Worm (Caenorhabditis elegans) whole organism, L4/young adult: Measurements from ENCODE around the gene plr-1.

ENCODE experiments used
- W03F9.2 ChIP-seq: fragments of 150-350 bp; optimal IDR thresholded peaks from 2 replicates; lab custom pipeline; 2014; ENCODE audit warnings: missing biosample characterization, missing genetic modification characterization
- dao-5 ChIP-seq: sonication (generic microtip); optimal IDR thresholded peaks from 2 replicates; lab custom pipeline; 2016; ENCODE audit warnings: missing genotype, missing genetic modification characterization, moderate library complexity, missing compliant biosample characterization
- him-1 ChIP-seq: sonication (generic microtip); optimal IDR thresholded peaks from 2 replicates; lab custom pipeline; 2016; ENCODE audit warnings: missing genotype, missing genetic modification reagents, missing genetic modification characterization, missing compliant biosample characterization

DNA sequence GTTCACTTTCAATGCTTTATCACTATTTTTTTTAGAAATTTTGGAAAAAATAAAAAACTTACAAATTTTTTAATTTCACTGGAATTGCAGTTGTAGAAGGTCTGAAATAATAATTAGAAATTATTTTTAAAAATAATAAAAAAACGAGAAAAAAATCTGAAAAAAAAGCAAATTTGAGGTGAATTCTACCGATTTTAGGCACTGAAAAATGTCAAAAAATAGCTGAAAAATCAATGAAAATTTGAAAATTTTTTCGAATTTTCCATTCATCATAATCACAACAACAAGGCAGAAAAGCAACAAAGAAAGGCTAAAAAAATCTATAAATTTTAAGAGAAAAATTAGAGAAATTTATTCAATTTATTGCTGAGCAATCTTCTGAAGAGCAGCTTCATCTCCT, 44.0 kb downstream of the plr-1 start, which contains the start of gene nars-2:
- no peak for TF ChIP-seq W03F9.2 (tag; lab: Kevin White, UChicago)
- TF ChIP-seq him-1 (tag; lab: Kevin White, UChicago) = no peak
- no peak for TF ChIP-seq dao-5 (tag; lab: Kevin White, UChicago)
